Worm (Caenorhabditis elegans) whole organism, L2 larva: ENCODE data around the gene pmp-5.
A peak's percentile ranks its signal among the peaks of the same experiment; 100 is the strongest.

Experiments
- alr-1 ChIP-seq: fragments of 150-350 bp; optimal IDR thresholded peaks from 2 replicates; lab custom pipeline; 2014; ENCODE audit warnings: missing biosample characterization, missing genetic modification characterization
- aly-2 ChIP-seq: fragments of 150-350 bp; optimal IDR thresholded peaks from 2 replicates; lab custom pipeline; 2014; ENCODE audit warnings: missing biosample characterization, missing genetic modification characterization
- ama-1 ChIP-seq: fragments of 150-350 bp; optimal IDR thresholded peaks from 2 replicates; lab custom pipeline; 2018; ENCODE audit warnings: inconsistent platforms
- blmp-1 ChIP-seq: sonication (generic microtip); optimal IDR thresholded peaks from 2 replicates; lab custom pipeline; 2017; ENCODE audit warnings: missing genetic modification characterization, mild to moderate bottlenecking, missing compliant biosample characterization, antibody characterized with exemption, moderate library complexity; ENCODE audit not compliant: insufficient read depth
- crh-2 ChIP-seq: sonication (generic microtip); optimal IDR thresholded peaks from 2 replicates; lab custom pipeline; 2017; ENCODE audit warnings: missing biosample characterization, missing genetic modification characterization
- egl-27 ChIP-seq: sonication (generic microtip); optimal IDR thresholded peaks from 3 replicates; lab custom pipeline; 2017; ENCODE audit warnings: missing biosample characterization, missing genetic modification reagents, missing genetic modification characterization
- elt-1 ChIP-seq: fragments of 150-350 bp; optimal IDR thresholded peaks from 2 replicates; lab custom pipeline; 2014; ENCODE audit warnings: missing biosample characterization, missing genetic modification characterization
- fos-1 ChIP-seq: fragments of 150-350 bp; optimal IDR thresholded peaks from 2 replicates; lab custom pipeline; 2014; ENCODE audit warnings: missing biosample characterization, missing genetic modification characterization
- lin-11 ChIP-seq: fragments of 150-350 bp; sonication (generic microtip); optimal IDR thresholded peaks from 2 replicates; lab custom pipeline; 2014; ENCODE audit warnings: missing biosample characterization, missing genetic modification characterization, inconsistent platforms, mixed read lengths
- lin-13 ChIP-seq: fragments of 150-350 bp; optimal IDR thresholded peaks from 2 replicates; lab custom pipeline; 2014; ENCODE audit warnings: missing biosample characterization, missing genetic modification reagents, missing genetic modification characterization
- lin-39 ChIP-seq: fragments of 150-350 bp; optimal IDR thresholded peaks from 2 replicates; lab custom pipeline; 2014; ENCODE audit warnings: missing biosample characterization, missing genetic modification reagents, missing genetic modification characterization
- lsy-2 ChIP-seq, 2 experiments: fragments of 150-350 bp in 1 of 2; sonication (generic microtip) in 1 of 2; optimal IDR thresholded peaks; 2 replicates each; lab custom pipeline; 2014 to 2017; ENCODE audit warnings: missing biosample characterization in 2 of 2, missing genetic modification characterization in 2 of 2
- mab-5 ChIP-seq: fragments of 150-350 bp; optimal IDR thresholded peaks from 2 replicates; lab custom pipeline; 2014; ENCODE audit warnings: missing biosample characterization, missing genetic modification characterization
- nhr-10 ChIP-seq: sonication (generic microtip); optimal IDR thresholded peaks from 2 replicates; lab custom pipeline; 2017; ENCODE audit warnings: missing biosample characterization, missing genetic modification characterization
- nhr-12 ChIP-seq: fragments of 150-350 bp; optimal IDR thresholded peaks from 2 replicates; lab custom pipeline; 2014; ENCODE audit warnings: missing biosample characterization, missing genetic modification characterization
- nhr-129 ChIP-seq: fragments of 150-350 bp; optimal IDR thresholded peaks from 2 replicates; lab custom pipeline; 2014; ENCODE audit warnings: missing biosample characterization, missing genetic modification characterization
- nhr-21 ChIP-seq: fragments of 150-350 bp; optimal IDR thresholded peaks from 2 replicates; lab custom pipeline; 2014; ENCODE audit warnings: missing biosample characterization, missing genetic modification characterization
- nhr-23 ChIP-seq: fragments of 150-350 bp; optimal IDR thresholded peaks from 2 replicates; lab custom pipeline; 2014; ENCODE audit warnings: missing biosample characterization, missing genetic modification reagents, missing genetic modification characterization
- nhr-237 ChIP-seq: fragments of 150-350 bp; optimal IDR thresholded peaks from 2 replicates; lab custom pipeline; 2014; ENCODE audit warnings: missing biosample characterization, missing genetic modification characterization
- nhr-6 ChIP-seq: fragments of 150-350 bp; optimal IDR thresholded peaks from 2 replicates; lab custom pipeline; 2014; ENCODE audit warnings: missing biosample characterization, missing genetic modification characterization
- peb-1 ChIP-seq: fragments of 150-350 bp; optimal IDR thresholded peaks from 2 replicates; lab custom pipeline; 2014; ENCODE audit warnings: missing biosample characterization, missing genetic modification characterization
- sem-4 ChIP-seq: fragments of 150-350 bp; optimal IDR thresholded peaks from 2 replicates; lab custom pipeline; 2014; ENCODE audit warnings: missing biosample characterization, missing genetic modification reagents, missing genetic modification characterization
- skn-1 ChIP-seq: sonication (generic microtip); optimal IDR thresholded peaks from 2 replicates; lab custom pipeline; 2017; ENCODE audit warnings: missing biosample characterization, missing genetic modification characterization
- sma-9 ChIP-seq, 2 experiments: fragments of 150-350 bp in 1 of 2; sonication (generic microtip) in 1 of 2; optimal IDR thresholded peaks; 2 replicates each; lab custom pipeline; 2014 to 2016; ENCODE audit warnings: missing genetic modification characterization in 2 of 2, mild to moderate bottlenecking in 1 of 2, missing biosample characterization in 1 of 2, missing compliant biosample characterization in 1 of 2, missing genetic modification reagents in 1 of 2, moderate library complexity in 1 of 2
- unc-39 ChIP-seq: fragments of 150-350 bp; optimal IDR thresholded peaks from 2 replicates; lab custom pipeline; 2014; ENCODE audit warnings: missing biosample characterization, missing genetic modification characterization
- unc-55 ChIP-seq: fragments of 150-350 bp; sonication (generic microtip); optimal IDR thresholded peaks from 3 replicates; lab custom pipeline; 2014; ENCODE audit warnings: missing biosample characterization, missing genetic modification reagents, missing genetic modification characterization
- unc-62 ChIP-seq: fragments of 150-350 bp; optimal IDR thresholded peaks from 2 replicates; lab custom pipeline; 2014; ENCODE audit warnings: missing biosample characterization, missing genetic modification reagents, missing genetic modification characterization
- zag-1 ChIP-seq: fragments of 150-350 bp; optimal IDR thresholded peaks from 2 replicates; lab custom pipeline; 2014; ENCODE audit warnings: missing biosample characterization, missing genetic modification characterization
- ztf-1 ChIP-seq: fragments of 200-800 bp; sonication (Bioruptor generic); conservative IDR thresholded peaks from 2 replicates; pipeline ENCODE4 v1.3.6; 2022; ENCODE audit warnings: missing genetic modification characterization, missing compliant biosample characterization
- ztf-11 ChIP-seq: sonication (generic microtip); optimal IDR thresholded peaks from 2 replicates; lab custom pipeline; 2017; ENCODE audit warnings: missing biosample characterization, missing genetic modification characterization

Gene pmp-5

ce11 chrV:6683740-6684139 lies 18.1 kb upstream of the pmp-5 start:
- TF ChIP-seq egl-27 (tag; lab: Kevin White, UChicago) (no peak), nhr-23 (tag; lab: Kevin White, UChicago) (no peak), skn-1 (no peak), fos-1 (tag; lab: Kevin White, UChicago) (no peak), unc-55 (no peak), aly-2 (no peak), alr-1 (no peak), crh-2 (no peak)

ce11 chrV:6683282-6683681 lies 17.7 kb upstream of the pmp-5 start:
- no peak for TF ChIP-seq sem-4
- no peak for TF ChIP-seq ztf-1 (GFP tag; lab: Robert Waterston, UW)
- TF ChIP-seq lin-13 (GFP tag; lab: Kevin White, UChicago): no peak
- no peak for TF ChIP-seq ztf-11 (tag; lab: Kevin White, UChicago)
- TF ChIP-seq lsy-2 (tag; optimal IDR thresholded peaks at IDR 0.05; lab: Kevin White, UChicago): no peak
- no peak for TF ChIP-seq ama-1 (lab: Kevin White, UChicago)
- TF ChIP-seq nhr-10 (tag; lab: Kevin White, UChicago): no peak
- TF ChIP-seq peb-1 (tag; lab: Kevin White, UChicago): no peak

- TF ChIP-seq zag-1 (tag; lab: Kevin White, UChicago): no peak
- no peak for TF ChIP-seq unc-62 (GFP tag; lab: Kevin White, UChicago)
- TF ChIP-seq lin-39: no peak
- TF ChIP-seq ztf-11 (tag; lab: Kevin White, UChicago): no peak
- TF ChIP-seq egl-27 (tag; lab: Kevin White, UChicago): no peak
- TF ChIP-seq nhr-21 (tag; lab: Kevin White, UChicago): no peak
- TF ChIP-seq nhr-6 (tag; lab: Kevin White, UChicago): no peak
- no peak for TF ChIP-seq blmp-1 (tag; lab: Kevin White, UChicago)
- no peak for TF ChIP-seq nhr-237 (tag; lab: Kevin White, UChicago)
- no peak for TF ChIP-seq lin-11 (tag; lab: Kevin White, UChicago)
- TF ChIP-seq sem-4: no peak
- TF ChIP-seq elt-1 (tag; lab: Kevin White, UChicago): no peak
- no peak for TF ChIP-seq fos-1 (tag; lab: Kevin White, UChicago)
- no peak for TF ChIP-seq crh-2
- TF ChIP-seq unc-39 (tag; lab: Kevin White, UChicago): no peak
Measured at ce11 chrV:6681501-6681900, 15.9 kb upstream of the pmp-5 start, which contains the start of gene egl-46. Gene egl-46, minus strand, starts transcription at chrV:6681573.

ce11 chrV:6676158-6676849 lies 10.7 kb upstream of the pmp-5 start, which contains the start of gene cest-34:
Gene cest-34, plus strand, starts transcription at chrV:6676799.
- TF ChIP-seq fos-1 (tag; lab: Kevin White, UChicago) (peak; percentile 4), nhr-237 (tag; lab: Kevin White, UChicago) (no peak), sma-9 (GFP tag; optimal IDR thresholded peaks at IDR 0.05; lab: Kevin White, UChicago) (peak; percentile 19), sma-9 (tag; optimal IDR thresholded peaks at IDR 0.05; lab: Kevin White, UChicago) (no peak)

ce11 chrV:6673967-6674366 lies 8.4 kb upstream of the pmp-5 start, which contains the start of gene cest-31:
Gene cest-31, plus strand, starts transcription at chrV:6674267.
- no peak for TF ChIP-seq lin-11 (tag; lab: Kevin White, UChicago)
- TF ChIP-seq elt-1 (tag; lab: Kevin White, UChicago): no peak
- no peak for TF ChIP-seq nhr-21 (tag; lab: Kevin White, UChicago)
- TF ChIP-seq sem-4: no peak
- no peak for TF ChIP-seq mab-5
- no peak for TF ChIP-seq nhr-12 (tag; lab: Kevin White, UChicago)
- TF ChIP-seq skn-1: no peak
- no peak for TF ChIP-seq nhr-129 (tag; lab: Kevin White, UChicago)

- no peak for TF ChIP-seq mab-5
Measured at ce11 chrV:6669520-6669919, 3.9 kb upstream of the pmp-5 start, which contains the start of gene cest-28. Gene cest-28, plus strand, starts transcription at chrV:6669820.
